Worm (Caenorhabditis elegans) whole organism, L2 larva: ENCODE data around the gene C01G10.5.

ENCODE experiments used
- C34F6.9 ChIP-seq: fragments of 150-350 bp; optimal IDR thresholded peaks from 2 replicates; lab custom pipeline; 2014; ENCODE audit warnings: missing biosample characterization, missing genetic modification characterization
- F13H6.1 ChIP-seq: sonication (generic microtip); optimal IDR thresholded peaks from 2 replicates; lab custom pipeline; 2016; ENCODE audit warnings: missing genetic modification characterization, missing compliant biosample characterization
- R02D3.7 ChIP-seq: fragments of 150-350 bp; optimal IDR thresholded peaks from 2 replicates; lab custom pipeline; 2014; ENCODE audit warnings: missing biosample characterization, missing genetic modification characterization
- Y55F3AM.14 ChIP-seq: fragments of 200-800 bp; sonication (Bioruptor generic); optimal IDR thresholded peaks from 2 replicates; lab custom pipeline; 2018; ENCODE audit warnings: mild to moderate bottlenecking, missing genetic modification characterization, missing compliant biosample characterization
- ZK546.5 ChIP-seq: sonication (generic microtip); optimal IDR thresholded peaks from 2 replicates; lab custom pipeline; 2017; ENCODE audit warnings: missing biosample characterization, missing genetic modification characterization
- alr-1 ChIP-seq: fragments of 150-350 bp; optimal IDR thresholded peaks from 2 replicates; lab custom pipeline; 2014; ENCODE audit warnings: missing biosample characterization, missing genetic modification characterization
- ama-1 ChIP-seq: fragments of 150-350 bp; optimal IDR thresholded peaks from 2 replicates; lab custom pipeline; 2018; ENCODE audit warnings: inconsistent platforms
- blmp-1 ChIP-seq: sonication (generic microtip); optimal IDR thresholded peaks from 2 replicates; lab custom pipeline; 2017; ENCODE audit warnings: missing genetic modification characterization, mild to moderate bottlenecking, missing compliant biosample characterization, antibody characterized with exemption, moderate library complexity; ENCODE audit not compliant: insufficient read depth
- ceh-16 ChIP-seq: fragments of 150-350 bp; optimal IDR thresholded peaks from 2 replicates; lab custom pipeline; 2014; ENCODE audit warnings: missing biosample characterization, missing genetic modification characterization
- ceh-82 ChIP-seq: fragments of 150-350 bp; optimal IDR thresholded peaks from 2 replicates; lab custom pipeline; 2014; ENCODE audit warnings: missing biosample characterization, missing genetic modification characterization
- crh-2 ChIP-seq: sonication (generic microtip); optimal IDR thresholded peaks from 2 replicates; lab custom pipeline; 2017; ENCODE audit warnings: missing biosample characterization, missing genetic modification characterization
- dmd-4 ChIP-seq: sonication (generic microtip); optimal IDR thresholded peaks from 2 replicates; lab custom pipeline; 2017; ENCODE audit warnings: missing biosample characterization, missing genetic modification characterization
- egl-27 ChIP-seq: sonication (generic microtip); optimal IDR thresholded peaks from 3 replicates; lab custom pipeline; 2017; ENCODE audit warnings: missing biosample characterization, missing genetic modification reagents, missing genetic modification characterization
- elt-3 ChIP-seq: sonication (generic microtip); optimal IDR thresholded peaks from 2 replicates; lab custom pipeline; 2017; ENCODE audit warnings: missing biosample characterization, missing genetic modification characterization
- fos-1 ChIP-seq: fragments of 150-350 bp; optimal IDR thresholded peaks from 2 replicates; lab custom pipeline; 2014; ENCODE audit warnings: missing biosample characterization, missing genetic modification characterization
- gmeb-1 ChIP-seq: fragments of 150-350 bp; optimal IDR thresholded peaks from 2 replicates; lab custom pipeline; 2014; ENCODE audit warnings: missing biosample characterization, missing genetic modification characterization
- lin-11 ChIP-seq: fragments of 150-350 bp; sonication (generic microtip); optimal IDR thresholded peaks from 2 replicates; lab custom pipeline; 2014; ENCODE audit warnings: missing biosample characterization, missing genetic modification characterization, inconsistent platforms, mixed read lengths
- lin-13 ChIP-seq: fragments of 150-350 bp; optimal IDR thresholded peaks from 2 replicates; lab custom pipeline; 2014; ENCODE audit warnings: missing biosample characterization, missing genetic modification reagents, missing genetic modification characterization
- lin-39 ChIP-seq: fragments of 150-350 bp; optimal IDR thresholded peaks from 2 replicates; lab custom pipeline; 2014; ENCODE audit warnings: missing biosample characterization, missing genetic modification reagents, missing genetic modification characterization
- lsy-2 ChIP-seq, 2 experiments: fragments of 150-350 bp in 1 of 2; sonication (generic microtip) in 1 of 2; optimal IDR thresholded peaks; 2 replicates each; lab custom pipeline; 2014 to 2017; ENCODE audit warnings: missing biosample characterization in 2 of 2, missing genetic modification characterization in 2 of 2
- mbf-1 ChIP-seq: sonication (generic microtip); optimal IDR thresholded peaks from 2 replicates; lab custom pipeline; 2017; ENCODE audit warnings: missing biosample characterization, missing genetic modification characterization
- mdl-1 ChIP-seq, 2 experiments: fragments of 150-350 bp in 1 of 2; sonication (generic microtip) in 1 of 2; optimal IDR thresholded peaks; 2 replicates each; lab custom pipeline; 2017; ENCODE audit warnings: missing biosample characterization in 2 of 2, missing genetic modification characterization in 2 of 2
- nhr-11 ChIP-seq: fragments of 150-350 bp; optimal IDR thresholded peaks from 2 replicates; lab custom pipeline; 2014; ENCODE audit warnings: missing biosample characterization, missing genetic modification characterization
- nhr-12 ChIP-seq: fragments of 150-350 bp; optimal IDR thresholded peaks from 2 replicates; lab custom pipeline; 2014; ENCODE audit warnings: missing biosample characterization, missing genetic modification characterization
- nhr-21 ChIP-seq: fragments of 150-350 bp; optimal IDR thresholded peaks from 2 replicates; lab custom pipeline; 2014; ENCODE audit warnings: missing biosample characterization, missing genetic modification characterization
- nhr-23 ChIP-seq: fragments of 150-350 bp; optimal IDR thresholded peaks from 2 replicates; lab custom pipeline; 2014; ENCODE audit warnings: missing biosample characterization, missing genetic modification reagents, missing genetic modification characterization
- nhr-237 ChIP-seq: fragments of 150-350 bp; optimal IDR thresholded peaks from 2 replicates; lab custom pipeline; 2014; ENCODE audit warnings: missing biosample characterization, missing genetic modification characterization
- nhr-6 ChIP-seq: fragments of 150-350 bp; optimal IDR thresholded peaks from 2 replicates; lab custom pipeline; 2014; ENCODE audit warnings: missing biosample characterization, missing genetic modification characterization
- nhr-77 ChIP-seq: fragments of 150-350 bp; optimal IDR thresholded peaks from 2 replicates; lab custom pipeline; 2014; ENCODE audit warnings: missing biosample characterization, missing genetic modification characterization
- peb-1 ChIP-seq: fragments of 150-350 bp; optimal IDR thresholded peaks from 2 replicates; lab custom pipeline; 2014; ENCODE audit warnings: missing biosample characterization, missing genetic modification characterization
- sem-4 ChIP-seq: fragments of 150-350 bp; optimal IDR thresholded peaks from 2 replicates; lab custom pipeline; 2014; ENCODE audit warnings: missing biosample characterization, missing genetic modification reagents, missing genetic modification characterization
- skn-1 ChIP-seq: sonication (generic microtip); optimal IDR thresholded peaks from 2 replicates; lab custom pipeline; 2017; ENCODE audit warnings: missing biosample characterization, missing genetic modification characterization
- sma-3 ChIP-seq: sonication (generic microtip); optimal IDR thresholded peaks from 2 replicates; lab custom pipeline; 2016; ENCODE audit warnings: missing genetic modification reagents, missing genetic modification characterization, missing compliant biosample characterization
- sma-9 ChIP-seq, 2 experiments: fragments of 150-350 bp in 1 of 2; sonication (generic microtip) in 1 of 2; optimal IDR thresholded peaks; 2 replicates each; lab custom pipeline; 2014 to 2016; ENCODE audit warnings: missing genetic modification characterization in 2 of 2, mild to moderate bottlenecking in 1 of 2, missing biosample characterization in 1 of 2, missing compliant biosample characterization in 1 of 2, missing genetic modification reagents in 1 of 2, moderate library complexity in 1 of 2
- snpc-4 ChIP-seq: fragments of 150-350 bp; optimal IDR thresholded peaks from 2 replicates; lab custom pipeline; 2014; ENCODE audit warnings: missing biosample characterization, missing genetic modification characterization
- unc-62 ChIP-seq: fragments of 150-350 bp; optimal IDR thresholded peaks from 2 replicates; lab custom pipeline; 2014; ENCODE audit warnings: missing biosample characterization, missing genetic modification reagents, missing genetic modification characterization
- zag-1 ChIP-seq: fragments of 150-350 bp; optimal IDR thresholded peaks from 2 replicates; lab custom pipeline; 2014; ENCODE audit warnings: missing biosample characterization, missing genetic modification characterization
- ztf-1 ChIP-seq: fragments of 200-800 bp; sonication (Bioruptor generic); conservative IDR thresholded peaks from 2 replicates; pipeline ENCODE4 v1.3.6; 2022; ENCODE audit warnings: missing genetic modification characterization, missing compliant biosample characterization
- ztf-11 ChIP-seq: sonication (generic microtip); optimal IDR thresholded peaks from 2 replicates; lab custom pipeline; 2017; ENCODE audit warnings: missing biosample characterization, missing genetic modification characterization
- ztf-4 ChIP-seq: fragments of 150-350 bp; optimal IDR thresholded peaks from 2 replicates; lab custom pipeline; 2014; ENCODE audit warnings: missing biosample characterization, missing genetic modification characterization

The C01G10.5 gene

ce11 chrV:15069435-15069985 lies 19.8 kb downstream of the C01G10.5 start:
- TF ChIP-seq nhr-23 = no peak
- peak in 1 of 2 experiments; percentile 70 for TF ChIP-seq lsy-2 (tag; optimal IDR thresholded peaks at IDR 0.05; lab: Kevin White, UChicago)
- TF ChIP-seq, all 48 proteins: peak for 1

- TF ChIP-seq mdl-1 (tag; optimal IDR thresholded peaks at IDR 0.05; lab: Kevin White, UChicago) (no peak), dmd-4 (tag; lab: Kevin White, UChicago) (no peak), blmp-1 (tag; lab: Kevin White, UChicago) (no peak), sem-4 (tag; lab: Kevin White, UChicago) (no peak), skn-1 (no peak), C34F6.9 (no peak), egl-27 (tag; lab: Kevin White, UChicago) (no peak), ZK546.5 (tag; lab: Kevin White, UChicago) (no peak), lin-13 (no peak), alr-1 (tag; lab: Kevin White, UChicago) (no peak), nhr-11 (tag; lab: Kevin White, UChicago) (no peak)
Measured at ce11 chrV:15068378-15068777, 21.0 kb downstream of the C01G10.5 start, which contains the start of gene dnj-3. dnj-3 (plus strand) TSS chrV:15068678.

- TF ChIP-seq dmd-4 (tag; lab: Kevin White, UChicago) (no peak), ZK546.5 (tag; lab: Kevin White, UChicago) (no peak), lin-13 (no peak), C34F6.9 (no peak), elt-3 (tag; lab: Kevin White, UChicago) (no peak), nhr-77 (tag; lab: Kevin White, UChicago) (no peak), ceh-82 (tag; lab: Kevin White, UChicago) (no peak), lsy-2 (tag; optimal IDR thresholded peaks at IDR 0.05; lab: Kevin White, UChicago) (no peak), ztf-1 (GFP tag; lab: Robert Waterston, UW) (no peak)
- TF ChIP-seq, all 48 proteins: peak for 0
Measured at ce11 chrV:15067165-15067564, 22.2 kb downstream of the C01G10.5 start, which contains the start of gene C25D7.10. C25D7.10 (plus strand) TSS chrV:15067465.

- TF ChIP-seq nhr-237 (no peak), nhr-77 (tag; lab: Kevin White, UChicago) (no peak), Y55F3AM.14 (GFP tag; lab: Kevin White, UChicago) (no peak), nhr-12 (tag; lab: Kevin White, UChicago) (no peak), ceh-16 (no peak), sem-4 (tag; lab: Kevin White, UChicago) (no peak), lin-39 (tag; lab: Kevin White, UChicago) (no peak), zag-1 (tag; lab: Kevin White, UChicago) (no peak), gmeb-1 (tag; lab: Kevin White, UChicago) (no peak), sma-9 (GFP tag; optimal IDR thresholded peaks at IDR 0.05; lab: Kevin White, UChicago) (no peak), sma-9 (tag; optimal IDR thresholded peaks at IDR 0.05; lab: Kevin White, UChicago) (no peak), lin-13 (no peak), ztf-4 (tag; lab: Kevin White, UChicago) (no peak), skn-1 (no peak), elt-3 (tag; lab: Kevin White, UChicago) (no peak), crh-2 (tag; lab: Kevin White, UChicago) (no peak)
Measured at ce11 chrV:15065837-15066348, 23.4 kb downstream of the C01G10.5 start, which contains the start of gene otub-1. otub-1 (plus strand) TSS chrV:15066298.

ce11 chrV:15065068-15065744 lies 24.1 kb downstream of the C01G10.5 start, which contains the start of gene C25D7.9:
C25D7.9 (plus strand) TSS chrV:15065135.
- peak; percentile 10 for TF ChIP-seq gmeb-1 (tag; lab: Kevin White, UChicago)
- no peak for TF ChIP-seq ZK546.5 (tag; lab: Kevin White, UChicago)
- no peak for TF ChIP-seq fos-1
- TF ChIP-seq nhr-21 = no peak
- TF ChIP-seq mdl-1 (tag; optimal IDR thresholded peaks at IDR 0.05; lab: Kevin White, UChicago) = no peak
- TF ChIP-seq lin-13 = peak; percentile 36
- no peak for TF ChIP-seq sma-3 (GFP tag; lab: Kevin White, UChicago)
- no peak for TF ChIP-seq unc-62 (GFP tag; lab: Kevin White, UChicago)
- no peak for TF ChIP-seq sma-9 (GFP tag; optimal IDR thresholded peaks at IDR 0.05; lab: Kevin White, UChicago)
- TF ChIP-seq sma-9 (tag; optimal IDR thresholded peaks at IDR 0.05; lab: Kevin White, UChicago) = no peak
- no peak for TF ChIP-seq ama-1 (lab: Kevin White, UChicago)
- no peak for TF ChIP-seq ztf-11 (tag; lab: Kevin White, UChicago)
- no peak for TF ChIP-seq nhr-237
- TF ChIP-seq elt-3 (tag; lab: Kevin White, UChicago) = no peak
- TF ChIP-seq R02D3.7 (tag; lab: Kevin White, UChicago) = no peak
- no peak for TF ChIP-seq mbf-1
- peak; percentile 29 for TF ChIP-seq C34F6.9
- no peak for TF ChIP-seq peb-1
- peak in 1 of 2 experiments; percentile 13 for TF ChIP-seq lsy-2 (tag; optimal IDR thresholded peaks at IDR 0.05; lab: Kevin White, UChicago)
- TF ChIP-seq skn-1 = no peak
- no peak for TF ChIP-seq lin-11 (tag; lab: Kevin White, UChicago)
- peak; percentile 9 for TF ChIP-seq F13H6.1
- TF ChIP-seq nhr-6 (tag; lab: Kevin White, UChicago) = no peak
- no peak for TF ChIP-seq dmd-4 (tag; lab: Kevin White, UChicago)
- TF ChIP-seq nhr-11 (tag; lab: Kevin White, UChicago) = no peak
- no peak for TF ChIP-seq snpc-4
- no peak for TF ChIP-seq nhr-77 (tag; lab: Kevin White, UChicago)
- no peak for TF ChIP-seq ztf-1 (GFP tag; lab: Robert Waterston, UW)
